Fruit fly (Drosophila melanogaster) whole organism, embryonic: Measurements from ENCODE around the gene Tengl3.

Source experiments
- CG10366 ChIP-seq: fragments of 200-800 bp; sonication (Bioruptor generic); IDR thresholded peaks from 2 replicates; pipeline ENCODE4 v1.3.6; 2022; ENCODE audit warnings: missing biosample characterization, missing genetic modification characterization
- CG10462 ChIP-seq: fragments of 200-800 bp; sonication (Bioruptor generic); optimal IDR thresholded peaks from 2 replicates; lab custom pipeline; 2016; ENCODE audit warnings: missing biosample characterization, missing genetic modification characterization
- CG11723 ChIP-seq: fragments of 200-800 bp; sonication (Bioruptor generic); optimal IDR thresholded peaks from 2 replicates; lab custom pipeline; 2017; ENCODE audit warnings: missing biosample characterization, mild to moderate bottlenecking, missing genetic modification characterization
- CG12155 ChIP-seq: fragments of 200-800 bp; sonication (Bioruptor generic); optimal IDR thresholded peaks from 3 replicates; lab custom pipeline; 2016; ENCODE audit warnings: missing biosample characterization, missing genetic modification characterization
- CG12942 ChIP-seq: fragments of 200-800 bp; sonication (Bioruptor generic); optimal IDR thresholded peaks from 3 replicates; lab custom pipeline; 2016; ENCODE audit warnings: missing biosample characterization, missing genetic modification characterization
- CG17612 ChIP-seq: fragments of 200-800 bp; sonication (Bioruptor generic); IDR thresholded peaks from 2 replicates; pipeline ENCODE4 v1.3.6; 2022; ENCODE audit warnings: missing biosample characterization, missing genetic modification characterization
- CG17829 ChIP-seq: fragments of 200-800 bp; optimal IDR thresholded peaks from 2 replicates; lab custom pipeline; 2019; ENCODE audit warnings: missing biosample characterization, mild to moderate bottlenecking, missing genetic modification characterization, moderate library complexity
- CG1792 ChIP-seq: fragments of 200-800 bp; sonication (Bioruptor generic); optimal IDR thresholded peaks from 2 replicates; lab custom pipeline; 2016; ENCODE audit warnings: missing biosample characterization, missing genetic modification characterization
- CG30020 ChIP-seq: fragments of 200-800 bp; optimal IDR thresholded peaks from 2 replicates; lab custom pipeline; 2019; ENCODE audit warnings: missing biosample characterization, mild to moderate bottlenecking, missing genetic modification characterization, moderate library complexity
- CG30403 ChIP-seq: fragments of 200-800 bp; sonication (Bioruptor generic); optimal IDR thresholded peaks from 3 replicates; lab custom pipeline; 2016; ENCODE audit warnings: missing biosample characterization, missing genetic modification characterization
- CG3065 ChIP-seq: fragments of 200-800 bp; sonication (Bioruptor generic); optimal IDR thresholded peaks from 2 replicates; lab custom pipeline; 2016; ENCODE audit warnings: missing biosample characterization, missing genetic modification characterization
- CG3163 ChIP-seq: fragments of 200-800 bp; sonication (Bioruptor generic); optimal IDR thresholded peaks from 3 replicates; lab custom pipeline; 2016; ENCODE audit warnings: missing biosample characterization, missing genetic modification characterization
- CG32772 ChIP-seq: fragments of 200-800 bp; sonication (Bioruptor generic); IDR thresholded peaks from 2 replicates; pipeline ENCODE4 v1.3.6; 2022; ENCODE audit warnings: missing biosample characterization, missing genetic modification characterization
- CG33213 ChIP-seq: fragments of 200-800 bp; sonication (Bioruptor generic); optimal IDR thresholded peaks from 3 replicates; lab custom pipeline; 2016; ENCODE audit warnings: missing biosample characterization, missing genetic modification characterization
- CG34224 ChIP-seq: fragments of 200-800 bp; sonication (Bioruptor generic); IDR thresholded peaks from 3 replicates; pipeline ENCODE4 v1.3.6; 2022; ENCODE audit warnings: missing biosample characterization, missing genetic modification characterization; ENCODE audit not compliant: partially characterized antibody
- CG34376 ChIP-seq: fragments of 200-800 bp; sonication (Bioruptor generic); optimal IDR thresholded peaks from 2 replicates; lab custom pipeline; 2018; ENCODE audit warnings: missing biosample characterization, mild to moderate bottlenecking, missing genetic modification characterization
- CG4282 ChIP-seq: fragments of 200-800 bp; sonication (Bioruptor generic); optimal IDR thresholded peaks from 2 replicates; lab custom pipeline; 2016; ENCODE audit warnings: missing biosample characterization, missing genetic modification characterization
- CG6254 ChIP-seq: fragments of 200-800 bp; sonication (Bioruptor generic); optimal IDR thresholded peaks from 3 replicates; lab custom pipeline; 2017; ENCODE audit warnings: mild to moderate bottlenecking, missing biosample characterization, missing genetic modification reagents, missing genetic modification characterization
- CG6791 ChIP-seq: fragments of 200-800 bp; sonication (Bioruptor generic); IDR thresholded peaks from 3 replicates; pipeline ENCODE4 v1.3.6; 2022; ENCODE audit warnings: missing biosample characterization, missing genetic modification characterization; ENCODE audit not compliant: partially characterized antibody
- CG7271 ChIP-seq: fragments of 200-800 bp; sonication (Bioruptor generic); optimal IDR thresholded peaks from 2 replicates; lab custom pipeline; 2018; ENCODE audit warnings: missing biosample characterization, mild to moderate bottlenecking, missing genetic modification characterization, moderate library complexity
- CG7928 ChIP-seq: fragments of 200-800 bp; sonication (Bioruptor generic); optimal IDR thresholded peaks from 2 replicates; lab custom pipeline; 2017; ENCODE audit warnings: missing biosample characterization, mild to moderate bottlenecking, missing genetic modification characterization
- CG7987 ChIP-seq: fragments of 200-800 bp; sonication (Bioruptor generic); optimal IDR thresholded peaks from 2 replicates; lab custom pipeline; 2018; ENCODE audit warnings: missing biosample characterization, mild to moderate bottlenecking, missing genetic modification characterization, moderate library complexity
- CG8290 ChIP-seq, 3 experiments: fragments of 200-800 bp; sonication (Bioruptor generic); optimal IDR thresholded peaks; 2 replicates each; lab custom pipeline; 2016 to 2019; ENCODE audit warnings: missing biosample characterization in 3 of 3, missing genetic modification characterization in 3 of 3, mild to moderate bottlenecking in 2 of 3, moderate library complexity in 1 of 3
- Dll ChIP-seq: fragments of 200-800 bp; sonication (Bioruptor generic); IDR thresholded peaks from 4 replicates; pipeline ENCODE4 v1.3.6; 2022; ENCODE audit warnings: missing biosample characterization, missing genetic modification characterization; ENCODE audit not compliant: partially characterized antibody
- Doc3 ChIP-seq: fragments of 200-800 bp; sonication (Bioruptor generic); IDR thresholded peaks from 3 replicates; pipeline ENCODE4 v1.3.6; 2022; ENCODE audit warnings: missing biosample characterization, missing genetic modification characterization; ENCODE audit not compliant: partially characterized antibody
- Dref ChIP-seq: fragments of 200-800 bp; sonication (Bioruptor generic); IDR thresholded peaks from 2 replicates; pipeline ENCODE4 v1.3.6; 2022; ENCODE audit warnings: missing biosample characterization, missing genetic modification characterization
- Fer1 ChIP-seq: fragments of 200-800 bp; sonication (Bioruptor generic); optimal IDR thresholded peaks from 2 replicates; lab custom pipeline; 2017; ENCODE audit warnings: missing biosample characterization, mild to moderate bottlenecking, missing genetic modification characterization
- Fer2 ChIP-seq: fragments of 200-800 bp; sonication (Bioruptor generic); optimal IDR thresholded peaks from 2 replicates; lab custom pipeline; 2018; ENCODE audit warnings: missing biosample characterization, mild to moderate bottlenecking, missing genetic modification characterization, moderate library complexity
- Hmr ChIP-seq: fragments of 200-800 bp; sonication (Bioruptor generic); optimal IDR thresholded peaks from 3 replicates; lab custom pipeline; 2017; ENCODE audit warnings: mild to moderate bottlenecking, missing biosample characterization, missing genetic modification reagents, missing genetic modification characterization
- MTF-1 ChIP-seq: fragments of 200-800 bp; sonication (Bioruptor generic); optimal IDR thresholded peaks from 2 replicates; lab custom pipeline; 2018; ENCODE audit warnings: missing biosample characterization, mild to moderate bottlenecking, missing genetic modification characterization, borderline replicate concordance
- Nf-YC ChIP-seq: fragments of 200-800 bp; optimal IDR thresholded peaks from 3 replicates; lab custom pipeline; 2019; ENCODE audit warnings: missing biosample characterization, mild to moderate bottlenecking, missing genetic modification characterization, moderate library complexity
- Tbp ChIP-seq: fragments of >200 bp; optimal IDR thresholded peaks from 2 replicates; lab custom pipeline; 2018; ENCODE audit warnings: missing biosample characterization, missing genetic modification characterization
- YL-1 ChIP-seq: fragments of 200-800 bp; sonication (Bioruptor generic); optimal IDR thresholded peaks from 3 replicates; lab custom pipeline; 2017; ENCODE audit warnings: missing biosample characterization, mild to moderate bottlenecking, missing genetic modification characterization
- abd-A ChIP-seq: fragments of 200-800 bp; sonication (Bioruptor generic); optimal IDR thresholded peaks from 3 replicates; lab custom pipeline; 2019; ENCODE audit warnings: missing biosample characterization, mild to moderate bottlenecking, missing genetic modification characterization, moderate library complexity
- amos ChIP-seq: fragments of 200-800 bp; sonication (Bioruptor generic); IDR thresholded peaks from 2 replicates; pipeline ENCODE4 v1.3.6; 2022; ENCODE audit warnings: missing biosample characterization, missing genetic modification characterization; ENCODE audit not compliant: partially characterized antibody
- ara ChIP-seq: fragments of 200-800 bp; sonication (Bioruptor generic); IDR thresholded peaks from 2 replicates; pipeline ENCODE4 v1.3.6; 2022; ENCODE audit warnings: missing biosample characterization, missing genetic modification characterization
- bab2 ChIP-seq: fragments of 200-800 bp; sonication (Bioruptor generic); optimal IDR thresholded peaks from 2 replicates; lab custom pipeline; 2016; ENCODE audit warnings: missing biosample characterization, missing genetic modification characterization
- bowl ChIP-seq: fragments of 200-800 bp; sonication (Bioruptor generic); IDR thresholded peaks from 2 replicates; pipeline ENCODE4 v1.3.6; 2022; ENCODE audit warnings: missing biosample characterization, missing genetic modification characterization
- cas ChIP-seq: fragments of 200-800 bp; sonication (Bioruptor generic); IDR thresholded peaks from 2 replicates; pipeline ENCODE4 v1.3.6; 2022; ENCODE audit warnings: missing biosample characterization, missing genetic modification characterization
- da ChIP-seq: fragments of 200-800 bp; sonication (Bioruptor generic); optimal IDR thresholded peaks from 2 replicates; lab custom pipeline; 2016; ENCODE audit warnings: missing biosample characterization, missing genetic modification characterization
- disco-r ChIP-seq: fragments of 200-800 bp; sonication (Bioruptor generic); optimal IDR thresholded peaks from 2 replicates; lab custom pipeline; 2016; ENCODE audit warnings: missing biosample characterization, missing genetic modification characterization
- dpn ChIP-seq, 2 experiments: fragments of 200-800 bp; sonication (Bioruptor generic); optimal IDR thresholded peaks; 3 replicates each; lab custom pipeline; 2016; ENCODE audit warnings: missing biosample characterization in 2 of 2, missing genetic modification characterization in 2 of 2
- eyg ChIP-seq: fragments of 200-800 bp; sonication (Bioruptor generic); optimal IDR thresholded peaks from 3 replicates; lab custom pipeline; 2016; ENCODE audit warnings: missing biosample characterization, missing genetic modification characterization
- gcm ChIP-seq: fragments of 200-800 bp; sonication (Bioruptor generic); optimal IDR thresholded peaks from 2 replicates; lab custom pipeline; 2019; ENCODE audit warnings: missing biosample characterization, mild to moderate bottlenecking, missing genetic modification characterization, moderate library complexity
- her ChIP-seq: fragments of 200-800 bp; sonication (Bioruptor generic); optimal IDR thresholded peaks from 2 replicates; lab custom pipeline; 2016; ENCODE audit warnings: missing biosample characterization, missing genetic modification characterization
- inv ChIP-seq: fragments of 200-800 bp; sonication (Bioruptor generic); IDR thresholded peaks from 2 replicates; pipeline ENCODE4 v1.3.6; 2022; ENCODE audit warnings: missing biosample characterization, missing genetic modification characterization; ENCODE audit not compliant: partially characterized antibody
- luna ChIP-seq: fragments of 200-800 bp; sonication (Bioruptor generic); optimal IDR thresholded peaks from 2 replicates; lab custom pipeline; 2016; ENCODE audit warnings: missing biosample characterization, missing genetic modification characterization
- sim ChIP-seq: fragments of 200-800 bp; sonication (Bioruptor generic); IDR thresholded peaks from 2 replicates; pipeline ENCODE4 v1.3.6; 2022; ENCODE audit warnings: missing biosample characterization, missing genetic modification characterization
- sr ChIP-seq: fragments of 200-800 bp; sonication (Bioruptor generic); IDR thresholded peaks from 3 replicates; pipeline ENCODE4 v1.3.6; 2022; ENCODE audit warnings: missing biosample characterization, missing genetic modification characterization
- tup ChIP-seq: fragments of 200-800 bp; sonication (Bioruptor generic); optimal IDR thresholded peaks from 2 replicates; lab custom pipeline; 2016; ENCODE audit warnings: missing biosample characterization, mild to moderate bottlenecking, missing genetic modification characterization, moderate library complexity
- vfl ChIP-seq: fragments of 200-800 bp; sonication (Bioruptor generic); optimal IDR thresholded peaks from 2 replicates; lab custom pipeline; 2016; ENCODE audit warnings: missing biosample characterization, missing genetic modification characterization

Tengl3 gene

DNA sequence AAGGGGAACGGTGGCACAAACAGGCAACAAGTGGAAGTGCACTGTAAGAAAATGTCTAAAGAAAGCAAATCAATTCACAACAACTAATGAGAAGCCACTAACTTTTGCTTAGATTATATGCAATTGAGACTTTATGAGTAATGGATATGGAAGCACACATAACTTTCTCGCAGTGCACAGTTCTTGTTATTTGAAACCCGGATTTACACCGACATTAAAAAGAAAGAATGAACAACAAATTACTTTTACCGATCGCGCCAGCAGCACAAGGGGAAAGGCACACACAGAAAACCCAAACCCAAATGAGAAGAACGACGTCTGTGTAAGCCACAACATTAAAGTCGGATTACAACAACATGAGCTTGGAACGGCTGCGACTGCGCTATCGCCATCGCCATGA is 49.0 kb downstream of the Tengl3 start (continued):
- TF ChIP-seq CG3065 (GFP tag; lab: Kevin White, UChicago) (peak; percentile 62), luna (GFP tag; lab: Kevin White, UChicago) (no peak), CG7271 (no peak), tup (GFP tag; lab: Kevin White, UChicago) (peak; percentile 14), bowl (GFP tag; lab: Robert Waterston, UW) (no peak), CG6791 (no peak), dpn (GFP tag; optimal IDR thresholded peaks at IDR 0.05; lab: Kevin White, UChicago) (peak; percentile 28 to 68), CG10366 (GFP tag; lab: Robert Waterston, UW) (peak; percentile 37; the same call in 1 of the 2 replicates), abd-A (no peak), da (GFP tag; lab: Kevin White, UChicago) (no peak), inv (GFP tag; lab: Robert Waterston, UW) (no peak), vfl (no peak), CG10462 (GFP tag; lab: Kevin White, UChicago) (peak; percentile 25), Fer1 (GFP tag; lab: Kevin White, UChicago) (no peak), sr (GFP tag; lab: Robert Waterston, UW) (no peak), CG4282 (GFP tag; lab: Kevin White, UChicago) (peak; percentile 31), CG8290 (GFP tag; optimal IDR thresholded peaks at IDR 0.05; lab: Kevin White, UChicago) (peak; percentile 67), CG8290 (tag; optimal IDR thresholded peaks at IDR 0.05; lab: Kevin White, UChicago) (no peak), CG6254 (GFP tag; lab: Kevin White, UChicago) (peak; percentile 72), CG17612 (GFP tag; lab: Robert Waterston, UW) (no peak), CG1792 (GFP tag; lab: Kevin White, UChicago) (no peak), CG34376 (no peak), CG17829 (tag; lab: Kevin White, UChicago) (peak; percentile 88), Doc3 (GFP tag; lab: Robert Waterston, UW) (no peak), gcm (GFP tag; lab: Kevin White, UChicago) (peak; percentile 74), Fer2 (tag; lab: Kevin White, UChicago) (no peak), Hmr (no peak), sim (GFP tag; lab: Robert Waterston, UW) (peak; percentile 78), Nf-YC (tag; lab: Kevin White, UChicago) (no peak), Tbp (GFP tag; lab: Kevin White, UChicago) (no peak), CG7987 (GFP tag; lab: Kevin White, UChicago) (no peak), Dll (GFP tag; lab: Robert Waterston, UW) (no peak), CG32772 (GFP tag; lab: Robert Waterston, UW) (peak; percentile 61; the same call in 1 of the 2 replicates), bab2 (peak; percentile 62), YL-1 (GFP tag; lab: Kevin White, UChicago) (no peak), her (GFP tag; lab: Kevin White, UChicago) (peak; percentile 1), Dref (GFP tag; lab: Robert Waterston, UW) (no peak), ara (GFP tag; lab: Robert Waterston, UW) (peak; percentile 83), CG30403 (GFP tag; lab: Kevin White, UChicago) (peak; percentile 60), MTF-1 (GFP tag; lab: Kevin White, UChicago) (peak; percentile 64), cas (GFP tag; lab: Robert Waterston, UW) (no peak), CG12942 (GFP tag; lab: Kevin White, UChicago) (peak; percentile 29), CG30020 (tag; lab: Kevin White, UChicago) (peak; percentile 22), CG34224 (no peak), CG33213 (peak; percentile 66), CG11723 (peak; percentile 26), CG7928 (GFP tag; lab: Kevin White, UChicago) (no peak), eyg (GFP tag; lab: Kevin White, UChicago) (no peak), CG12155 (GFP tag; lab: Kevin White, UChicago) (peak; percentile 18), amos (GFP tag; lab: Robert Waterston, UW) (0 out of 2 replicates have a peak, but pooled peaks have one; percentile 9), CG3163 (GFP tag; lab: Kevin White, UChicago) (peak; percentile 4), disco-r (no peak)
